Fruit fly (Drosophila melanogaster) whole organism, embryonic: ENCODE measurements around the gene Polr3E.
A peak's percentile ranks its signal among the peaks of the same experiment; 100 is the strongest.

ENCODE experiments used
- CG1024 ChIP-seq: fragments of 200-800 bp; sonication (Bioruptor generic); IDR thresholded peaks from 2 replicates; pipeline ENCODE4 v1.3.6; 2022; ENCODE audit warnings: missing biosample characterization, missing genetic modification characterization
- CG11723 ChIP-seq: fragments of 200-800 bp; sonication (Bioruptor generic); optimal IDR thresholded peaks from 2 replicates; lab custom pipeline; 2017; ENCODE audit warnings: missing biosample characterization, mild to moderate bottlenecking, missing genetic modification characterization
- CG12744 ChIP-seq: fragments of 200-800 bp; sonication (Bioruptor generic); optimal IDR thresholded peaks from 2 replicates; lab custom pipeline; 2016; ENCODE audit warnings: missing biosample characterization, missing genetic modification characterization
- CG12769 ChIP-seq: fragments of 200-800 bp; sonication (Bioruptor generic); optimal IDR thresholded peaks from 2 replicates; lab custom pipeline; 2019; ENCODE audit warnings: missing biosample characterization, mild to moderate bottlenecking, missing genetic modification characterization, moderate library complexity
- CG12942 ChIP-seq: fragments of 200-800 bp; sonication (Bioruptor generic); optimal IDR thresholded peaks from 3 replicates; lab custom pipeline; 2016; ENCODE audit warnings: missing biosample characterization, missing genetic modification characterization
- CG15601 ChIP-seq: fragments of 200-800 bp; sonication (Bioruptor generic); optimal IDR thresholded peaks from 3 replicates; lab custom pipeline; 2019; ENCODE audit warnings: missing biosample characterization, mild to moderate bottlenecking, missing genetic modification characterization, moderate library complexity
- CG17359 ChIP-seq: fragments of 200-800 bp; sonication (Bioruptor generic); optimal IDR thresholded peaks from 3 replicates; lab custom pipeline; 2018; ENCODE audit warnings: missing biosample characterization, mild to moderate bottlenecking, missing genetic modification characterization, moderate library complexity
- CG34376 ChIP-seq: fragments of 200-800 bp; sonication (Bioruptor generic); optimal IDR thresholded peaks from 2 replicates; lab custom pipeline; 2018; ENCODE audit warnings: missing biosample characterization, mild to moderate bottlenecking, missing genetic modification characterization
- CG6683 ChIP-seq: fragments of 200-800 bp; sonication (Bioruptor generic); optimal IDR thresholded peaks from 2 replicates; lab custom pipeline; 2017; ENCODE audit warnings: missing biosample characterization, mild to moderate bottlenecking, missing genetic modification characterization, missing genetic modification reagents
- CG6689 ChIP-seq: fragments of 200-800 bp; sonication (Bioruptor generic); IDR thresholded peaks from 2 replicates; pipeline ENCODE4 v1.3.6; 2022; ENCODE audit warnings: missing biosample characterization, missing genetic modification characterization
- CG7963 ChIP-seq: fragments of 200-800 bp; sonication (Bioruptor generic); IDR thresholded peaks from 3 replicates; pipeline ENCODE4 v1.3.6; 2022; ENCODE audit warnings: missing biosample characterization, missing genetic modification characterization; ENCODE audit not compliant: partially characterized antibody
- CG9932 ChIP-seq: fragments of 200-800 bp; sonication (Bioruptor generic); IDR thresholded peaks from 2 replicates; pipeline ENCODE4 v1.3.6; 2022; ENCODE audit warnings: missing biosample characterization, missing genetic modification characterization
- D19A ChIP-seq: fragments of 200-800 bp; optimal IDR thresholded peaks from 3 replicates; lab custom pipeline; 2019; ENCODE audit warnings: missing biosample characterization, mild to moderate bottlenecking, missing genetic modification characterization, moderate library complexity
- D19B ChIP-seq: fragments of 200-800 bp; sonication (Bioruptor generic); optimal IDR thresholded peaks from 2 replicates; lab custom pipeline; 2017; ENCODE audit warnings: missing biosample characterization, mild to moderate bottlenecking, missing genetic modification characterization
- Ets65A ChIP-seq: fragments of 200-800 bp; sonication (Bioruptor generic); peaks from one replicate; lab custom pipeline; 2016; ENCODE audit warnings: missing biosample characterization, missing genetic modification characterization
- HmgD ChIP-seq: fragments of 200-800 bp; sonication (Bioruptor generic); optimal IDR thresholded peaks from 3 replicates; lab custom pipeline; 2016; ENCODE audit warnings: missing biosample characterization, missing genetic modification characterization
- Med ChIP-seq: fragments of 200-800 bp; sonication (Bioruptor generic); peaks from one replicate; lab custom pipeline; 2016; ENCODE audit warnings: missing biosample characterization, missing genetic modification characterization, mild to moderate bottlenecking, inconsistent platforms, moderate library complexity
- Sin3A ChIP-seq: fragments of >200 bp; optimal IDR thresholded peaks from 2 replicates; lab custom pipeline; 2018
- ara ChIP-seq: fragments of 200-800 bp; sonication (Bioruptor generic); IDR thresholded peaks from 2 replicates; pipeline ENCODE4 v1.3.6; 2022; ENCODE audit warnings: missing biosample characterization, missing genetic modification characterization
- chinmo ChIP-seq: fragments of 200-800 bp; sonication (Bioruptor generic); IDR thresholded peaks from 4 replicates; pipeline ENCODE4 v1.3.6; 2022; ENCODE audit warnings: missing biosample characterization, missing genetic modification characterization; ENCODE audit not compliant: partially characterized antibody
- crol ChIP-seq: fragments of 200-800 bp; sonication (Bioruptor generic); IDR thresholded peaks from 2 replicates; pipeline ENCODE4 v1.3.6; 2022; ENCODE audit warnings: missing biosample characterization, missing genetic modification characterization
- en ChIP-seq: fragments of 200-800 bp; sonication (Bioruptor generic); optimal IDR thresholded peaks from 2 replicates; lab custom pipeline; 2016; ENCODE audit warnings: missing biosample characterization, missing genetic modification characterization
- ham ChIP-seq: fragments of 200-800 bp; sonication (Bioruptor generic); IDR thresholded peaks from 2 replicates; pipeline ENCODE4 v1.3.6; 2022; ENCODE audit warnings: missing biosample characterization, missing genetic modification characterization
- hbn ChIP-seq: fragments of 200-800 bp; sonication (Bioruptor generic); IDR thresholded peaks from 2 replicates; pipeline ENCODE4 v1.3.6; 2022; ENCODE audit warnings: missing biosample characterization, missing genetic modification characterization; ENCODE audit not compliant: partially characterized antibody
- hkb ChIP-seq, 2 experiments: fragments of 200-800 bp in 1 of 2; fragments of >200 bp in 1 of 2; sonication (Bioruptor generic) in 1 of 2; IDR thresholded peaks in 1 of 2; optimal IDR thresholded peaks in 1 of 2; 2 replicates each; pipeline versions ENCODE4 v1.3.6 to Lab custom; 2017 to 2022; ENCODE audit warnings: missing biosample characterization in 1 of 2, missing genetic modification characterization in 1 of 2
- inv ChIP-seq: fragments of 200-800 bp; sonication (Bioruptor generic); IDR thresholded peaks from 2 replicates; pipeline ENCODE4 v1.3.6; 2022; ENCODE audit warnings: missing biosample characterization, missing genetic modification characterization; ENCODE audit not compliant: partially characterized antibody
- maf-S ChIP-seq: fragments of 200-800 bp; sonication (Bioruptor generic); optimal IDR thresholded peaks from 2 replicates; lab custom pipeline; 2016; ENCODE audit warnings: missing biosample characterization, missing genetic modification characterization
- nau ChIP-seq: fragments of 200-800 bp; sonication (Bioruptor generic); optimal IDR thresholded peaks from 3 replicates; lab custom pipeline; 2017; ENCODE audit warnings: missing biosample characterization, mild to moderate bottlenecking, missing genetic modification characterization, missing genetic modification reagents
- pum ChIP-seq: fragments of 200-800 bp; sonication (Bioruptor generic); optimal IDR thresholded peaks from 2 replicates; lab custom pipeline; 2016; ENCODE audit warnings: missing biosample characterization, missing genetic modification characterization
- sens ChIP-seq: fragments of 200-800 bp; sonication (Bioruptor generic); peaks from one replicate; lab custom pipeline; 2016; ENCODE audit warnings: missing biosample characterization, missing genetic modification characterization
- sisA ChIP-seq: fragments of 200-800 bp; sonication (Bioruptor generic); IDR thresholded peaks from 2 replicates; pipeline ENCODE4 v1.3.6; 2022; ENCODE audit warnings: missing biosample characterization, missing genetic modification characterization
- slbo ChIP-seq: fragments of 200-800 bp; sonication (Bioruptor generic); IDR thresholded peaks from 2 replicates; pipeline ENCODE4 v1.3.6; 2022; ENCODE audit warnings: missing biosample characterization, missing genetic modification characterization
- sr ChIP-seq: fragments of 200-800 bp; sonication (Bioruptor generic); IDR thresholded peaks from 3 replicates; pipeline ENCODE4 v1.3.6; 2022; ENCODE audit warnings: missing biosample characterization, missing genetic modification characterization
- stc ChIP-seq: fragments of 200-800 bp; sonication (Bioruptor generic); IDR thresholded peaks from 2 replicates; pipeline ENCODE4 v1.3.6; 2022; ENCODE audit warnings: missing biosample characterization, missing genetic modification characterization
- stwl ChIP-seq: fragments of 200-800 bp; sonication (Bioruptor generic); optimal IDR thresholded peaks from 3 replicates; lab custom pipeline; 2018; ENCODE audit warnings: missing biosample characterization, mild to moderate bottlenecking, missing genetic modification characterization, moderate library complexity
- tin ChIP-seq: fragments of 200-800 bp; sonication (Bioruptor generic); optimal IDR thresholded peaks from 3 replicates; lab custom pipeline; 2016; ENCODE audit warnings: missing biosample characterization, missing genetic modification characterization

The Polr3E gene

DNA sequence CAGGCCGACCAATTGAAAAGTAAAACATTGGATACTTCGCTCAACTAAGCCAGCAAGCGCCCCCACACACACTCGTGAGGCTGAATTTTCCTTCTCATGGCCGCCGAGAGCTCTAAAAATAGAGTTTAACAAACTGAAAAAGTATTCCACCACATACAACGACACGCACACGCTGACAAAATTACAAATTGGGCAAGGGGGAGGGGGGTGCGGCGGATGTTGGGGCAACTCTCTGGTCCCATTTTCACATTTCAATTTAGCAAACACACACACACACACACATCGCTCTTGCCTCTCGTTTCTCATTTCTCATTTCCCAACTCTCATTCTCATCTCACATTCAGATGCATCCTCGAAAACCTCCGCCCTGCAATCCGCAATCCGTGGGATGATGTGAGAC, 11.8 kb downstream of the Polr3E start (continued):
- no peak for TF ChIP-seq hkb (optimal IDR thresholded peaks at IDR 0.05; lab: Kevin White, UChicago)
- TF ChIP-seq hkb (GFP tag; IDR thresholded peaks at IDR 0.05; lab: Robert Waterston, UW) = no peak
- no peak for TF ChIP-seq CG6683 (GFP tag; lab: Kevin White, UChicago)
- TF ChIP-seq HmgD (GFP tag; lab: Kevin White, UChicago) = no peak
- no peak for TF ChIP-seq CG1024 (GFP tag; lab: Robert Waterston, UW)
- TF ChIP-seq CG12744 (GFP tag; lab: Kevin White, UChicago) = no peak
- no peak for TF ChIP-seq en
- TF ChIP-seq slbo (GFP tag; lab: Robert Waterston, UW) = no peak
- TF ChIP-seq D19B (GFP tag; lab: Kevin White, UChicago) = no peak
- no peak for TF ChIP-seq nau
- TF ChIP-seq sr (GFP tag; lab: Robert Waterston, UW) = peak; percentile 16; the same call in 1 of the 3 replicates
- no peak for TF ChIP-seq CG9932
- TF ChIP-seq CG7963 (GFP tag; lab: Robert Waterston, UW) = 0 out of 3 replicates have a peak, but pooled peaks have one; percentile 19
- TF ChIP-seq Sin3A = no peak
- no peak for TF ChIP-seq CG17359
- TF ChIP-seq CG15601 (tag; lab: Kevin White, UChicago) = no peak
- no peak for TF ChIP-seq CG11723
- TF ChIP-seq sisA = no peak
- TF ChIP-seq chinmo (GFP tag; lab: Robert Waterston, UW) = no peak
- TF ChIP-seq inv (GFP tag; lab: Robert Waterston, UW) = no peak
- TF ChIP-seq crol = peak; percentile 81
- TF ChIP-seq CG34376 (GFP tag; lab: Kevin White, UChicago) = no peak
- peak; percentile 40 for TF ChIP-seq CG12769 (tag; lab: Kevin White, UChicago)

DNA sequence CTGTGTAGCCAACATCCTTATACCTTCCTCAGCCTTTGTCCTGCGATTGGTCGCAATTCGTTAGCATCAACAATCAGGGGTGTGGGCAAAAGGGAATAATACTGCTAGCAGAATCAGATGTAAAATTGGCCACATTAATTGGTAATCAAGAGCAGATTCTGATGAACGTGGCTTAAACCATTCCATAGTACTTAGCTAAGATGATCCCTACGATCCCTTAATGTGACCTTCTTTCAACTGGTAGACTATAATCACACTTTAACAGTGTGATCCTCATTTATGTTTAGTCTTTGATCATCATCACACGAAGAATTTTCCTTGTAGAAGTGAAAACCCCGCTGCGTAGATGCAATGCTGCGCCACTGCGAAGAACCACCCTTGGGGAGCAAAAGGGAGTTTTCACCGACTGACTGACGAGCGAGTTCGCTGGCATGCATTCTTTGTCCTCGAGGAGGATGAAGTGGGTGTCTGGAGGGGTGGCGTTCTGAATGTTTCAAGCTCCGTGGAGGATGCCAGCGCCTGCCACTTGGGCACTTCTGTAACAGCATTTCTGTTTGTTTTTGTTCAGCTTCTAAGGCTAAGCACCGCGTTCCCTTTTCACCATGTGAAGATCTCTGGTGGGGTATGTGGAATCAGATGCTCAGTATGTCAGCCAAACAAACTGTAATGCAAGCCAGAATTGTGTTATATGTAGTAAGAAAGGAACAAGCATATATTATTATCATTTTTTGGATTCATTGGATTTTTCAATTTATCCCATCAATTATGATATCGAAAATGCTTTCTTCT, 12.5 kb downstream of the Polr3E start:
- peak; percentile 57 for TF ChIP-seq sens (GFP tag; lab: Kevin White, UChicago)
- TF ChIP-seq stc (GFP tag; lab: Robert Waterston, UW) = no peak
- TF ChIP-seq ara (GFP tag; lab: Robert Waterston, UW) = 0 out of 2 replicates have a peak, but pooled peaks have one; percentile 17
- TF ChIP-seq Med (GFP tag; lab: Kevin White, UChicago) = peak; percentile 54
- peak; percentile 54 for TF ChIP-seq Ets65A (GFP tag; lab: Kevin White, UChicago)

DNA sequence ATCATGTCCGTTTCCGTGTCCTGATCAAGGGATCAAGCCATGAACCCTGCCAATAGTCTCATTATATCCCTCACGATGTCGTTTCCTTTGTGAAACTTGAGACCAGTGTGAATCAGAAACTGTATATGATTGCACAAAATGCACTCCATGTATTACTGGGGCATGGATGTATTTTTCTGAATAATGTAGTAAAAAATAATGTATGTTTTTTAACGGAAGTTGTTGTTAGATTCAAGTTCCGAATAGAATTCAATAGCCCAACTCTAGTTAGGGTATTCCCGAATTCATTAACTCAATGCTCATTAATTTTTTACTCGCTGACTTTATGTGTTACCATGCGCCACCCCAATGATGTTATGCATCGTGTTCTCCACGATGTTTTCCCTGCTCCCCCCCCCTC, 13.1 kb downstream of the Polr3E start:
- TF ChIP-seq tin (GFP tag; lab: Kevin White, UChicago) = no peak
- no peak for TF ChIP-seq CG12942 (GFP tag; lab: Kevin White, UChicago)
- TF ChIP-seq nau = no peak
- peak; percentile 77 for TF ChIP-seq D19A (tag; lab: Kevin White, UChicago)
- TF ChIP-seq en = no peak
- no peak for TF ChIP-seq maf-S (GFP tag; lab: Kevin White, UChicago)
- peak; percentile 60 for TF ChIP-seq crol
- peak; percentile 46; the same call in 1 of the 2 replicates for TF ChIP-seq CG6689 (GFP tag; lab: Robert Waterston, UW)
- TF ChIP-seq sr (GFP tag; lab: Robert Waterston, UW) = no peak
- TF ChIP-seq stwl (tag; lab: Kevin White, UChicago) = no peak
- TF ChIP-seq sens (GFP tag; lab: Kevin White, UChicago) = peak; percentile 67
- no peak for TF ChIP-seq CG11723
- TF ChIP-seq ham (GFP tag; lab: Robert Waterston, UW) = no peak
- TF ChIP-seq hbn (GFP tag; lab: Robert Waterston, UW) = no peak
- no peak for TF ChIP-seq pum (GFP tag; lab: Kevin White, UChicago)
